Worm (Caenorhabditis elegans): Measurements from ENCODE around the gene D1086.8.
A peak's percentile ranks its signal among the peaks of the same experiment; 100 is the strongest.

D1086.8 gene

DNA sequence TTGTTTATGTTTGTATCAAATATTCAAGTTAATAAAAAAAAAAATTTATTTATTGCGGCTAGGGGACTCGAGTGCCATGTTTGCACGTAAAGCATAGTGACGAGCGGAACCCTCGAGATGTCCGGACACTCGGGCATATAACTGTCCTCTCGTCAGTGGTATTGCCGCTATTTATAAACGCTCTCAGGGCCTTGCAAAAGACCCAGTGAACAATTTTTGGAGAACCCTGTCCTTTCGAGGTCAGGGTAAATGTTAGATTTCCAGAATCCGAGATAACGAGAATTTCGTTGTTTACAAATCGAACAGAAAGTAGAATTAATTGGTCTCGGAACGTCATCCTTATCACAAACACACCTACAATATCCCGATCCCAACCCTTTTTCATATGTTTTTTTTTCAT lies 1.5 kb upstream of the D1086.8 start, which contains the start of gene D1086.3 (continued):
- no peak for TF ChIP-seq tra-1 (GFP tag; IDR thresholded peaks at IDR 0.05)
- TF ChIP-seq jun-1 (tag; optimal IDR thresholded peaks at IDR 0.05) = no peak
- no peak for TF ChIP-seq nhr-10 (tag; optimal IDR thresholded peaks at IDR 0.05)
- peak; percentile 23 for TF ChIP-seq lin-13 (GFP tag; optimal IDR thresholded peaks at IDR 0.05)
- no peak for TF ChIP-seq lin-15B (tag; optimal IDR thresholded peaks at IDR 0.05)
- no peak for TF ChIP-seq ZK546.5 (tag; optimal IDR thresholded peaks at IDR 0.05)
- TF ChIP-seq zag-1 (tag; optimal IDR thresholded peaks at IDR 0.05) = no peak
- TF ChIP-seq Y5F2A.4 (GFP tag; optimal IDR thresholded peaks at IDR 0.05) = no peak
- TF ChIP-seq mep-1 (tag; optimal IDR thresholded peaks at IDR 0.05) = no peak
- TF ChIP-seq daf-12 (tag; optimal IDR thresholded peaks at IDR 0.05) = no peak
- 0 out of 2 replicates have a peak, but pooled peaks have one; percentile 20 for TF ChIP-seq php-3 (GFP tag; IDR thresholded peaks at IDR 0.05)
- TF ChIP-seq F44E2.7 (GFP tag; IDR thresholded peaks at IDR 0.05) = no peak
- TF ChIP-seq ceh-82 (tag; optimal IDR thresholded peaks at IDR 0.05) = no peak
- no peak for TF ChIP-seq mxl-2 (GFP tag; conservative IDR thresholded peaks at IDR 0.05)
- no peak for TF ChIP-seq nhr-28 (tag; optimal IDR thresholded peaks at IDR 0.05)
- no peak for TF ChIP-seq madf-9 (GFP tag; conservative IDR thresholded peaks at IDR 0.05)
- TF ChIP-seq zfp-2 (tag; optimal IDR thresholded peaks at IDR 0.05) = no peak
- TF ChIP-seq vab-7 (GFP tag; IDR thresholded peaks at IDR 0.05) = no peak
- no peak for TF ChIP-seq ztf-7 (tag; optimal IDR thresholded peaks at IDR 0.05)
- no peak for TF ChIP-seq attf-4 (tag; optimal IDR thresholded peaks at IDR 0.05)
- no peak for TF ChIP-seq sdz-12 (GFP tag; optimal IDR thresholded peaks at IDR 0.05)
- TF ChIP-seq dmd-9 (GFP tag; IDR thresholded peaks at IDR 0.05) = no peak
- peak; percentile 11 for TF ChIP-seq nhr-102 (tag; optimal IDR thresholded peaks at IDR 0.05)
- no peak for TF ChIP-seq lir-3 (tag; optimal IDR thresholded peaks at IDR 0.05)
- peak; percentile 30 for TF ChIP-seq hlh-11 (tag; optimal IDR thresholded peaks at IDR 0.05)
- TF ChIP-seq unc-62 (GFP tag; optimal IDR thresholded peaks at IDR 0.05 in 1 of 2) = no peak
- no peak for TF ChIP-seq unc-62 (tag; optimal IDR thresholded peaks at IDR 0.05)
- no peak for TF ChIP-seq dmd-8 (GFP tag; IDR thresholded peaks at IDR 0.05)
- TF ChIP-seq F37D6.2 (tag; optimal IDR thresholded peaks at IDR 0.05) = no peak
- peak; percentile 85 for TF ChIP-seq F49E8.2 (tag; optimal IDR thresholded peaks at IDR 0.05; ENCODE audit: borderline replicate concordance)

DNA sequence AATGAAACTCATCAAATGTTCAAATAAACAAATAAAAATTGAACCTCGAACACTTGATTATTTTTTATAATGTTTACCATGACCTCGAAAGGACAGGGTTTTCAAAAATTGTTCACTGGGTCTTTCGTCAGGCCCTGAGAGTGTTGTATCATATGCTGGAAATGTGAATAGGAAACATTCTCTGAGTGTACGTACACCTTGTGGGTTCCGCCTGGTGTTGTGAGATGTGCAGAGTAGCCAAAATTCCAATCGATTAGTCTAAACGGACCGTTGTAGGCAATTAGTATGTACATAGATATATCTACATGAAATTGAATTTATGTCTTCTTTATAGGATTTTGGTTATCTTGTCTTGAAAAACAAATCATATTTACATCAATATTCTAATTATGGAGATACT lies 641 bp downstream of the D1086.8 start:
- TF ChIP-seq lsy-2 (tag; optimal IDR thresholded peaks at IDR 0.05) (no peak), nhr-28 (tag; optimal IDR thresholded peaks at IDR 0.05) (no peak), fos-1 (tag; optimal IDR thresholded peaks at IDR 0.05) (no peak), lin-13 (GFP tag; optimal IDR thresholded peaks at IDR 0.05) (no peak), lir-3 (tag; optimal IDR thresholded peaks at IDR 0.05) (no peak), jun-1 (tag; optimal IDR thresholded peaks at IDR 0.05) (no peak), zip-11 (GFP tag; IDR thresholded peaks at IDR 0.05) (no peak), F10B5.3 (tag; optimal IDR thresholded peaks at IDR 0.05) (no peak), hif-1 (tag; optimal IDR thresholded peaks at IDR 0.05) (no peak), lin-15B (tag; optimal IDR thresholded peaks at IDR 0.05) (no peak), Y105C5A.15 (GFP tag; IDR thresholded peaks at IDR 0.05) (no peak), T20F7.1 (GFP tag; optimal IDR thresholded peaks at IDR 0.05) (no peak), nhr-237 (tag; optimal IDR thresholded peaks at IDR 0.05) (no peak), dpl-1 (GFP tag; optimal IDR thresholded peaks at IDR 0.05) (no peak), mxl-3 (GFP tag; optimal IDR thresholded peaks at IDR 0.05) (no peak), tra-1 (GFP tag; IDR thresholded peaks at IDR 0.05) (no peak), nhr-111 (GFP tag; optimal IDR thresholded peaks at IDR 0.05) (no peak), saeg-2 (GFP tag; IDR thresholded peaks at IDR 0.05) (no peak), nhr-25 (tag; optimal IDR thresholded peaks at IDR 0.05; ENCODE audit: borderline replicate concordance, insufficient read depth) (no peak), nhr-41 (GFP tag; IDR thresholded peaks at IDR 0.05) (no peak)
